Worm (Caenorhabditis elegans): Measurements from ENCODE around the gene nspc-10.

nspc-10 gene

DNA sequence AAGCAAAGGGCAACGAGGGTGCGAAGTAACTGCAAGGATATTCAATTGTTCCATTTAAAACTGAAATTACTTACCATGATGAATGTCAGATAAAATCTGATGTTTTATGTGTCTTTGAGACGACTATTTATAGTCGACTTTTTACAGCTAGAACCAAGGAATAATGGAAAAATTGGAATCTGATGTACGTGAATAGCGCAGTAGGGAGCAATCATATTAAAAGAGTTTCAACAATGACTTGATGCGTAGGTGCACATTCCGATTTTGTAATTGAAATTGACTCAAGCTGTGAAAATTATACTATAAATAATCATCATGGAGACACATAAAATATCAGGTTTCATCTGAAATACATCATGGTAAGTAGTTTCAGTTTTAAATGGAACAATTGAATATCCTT is at the start of gene nspc-10, which contains the start of gene nspc-9:
nspc-10 (plus strand) TSS at position 331 of the 400 bp plus-strand sequence.
nspc-9 (minus strand) TSS at position 101 of the 400 bp plus-strand sequence.
- TF ChIP-seq pqm-1 (tag; optimal IDR thresholded peaks at IDR 0.05) (no peak), R02D3.7 (tag; optimal IDR thresholded peaks at IDR 0.05) (no peak), nhr-237 (tag; optimal IDR thresholded peaks at IDR 0.05) (no peak), lin-15B (tag; optimal IDR thresholded peaks at IDR 0.05) (no peak), aly-2 (tag; optimal IDR thresholded peaks at IDR 0.05) (no peak), ZK546.5 (tag; optimal IDR thresholded peaks at IDR 0.05) (no peak), zag-1 (tag; optimal IDR thresholded peaks at IDR 0.05) (no peak), hmg-11 (tag; optimal IDR thresholded peaks at IDR 0.05) (no peak), snpc-4 (tag; optimal IDR thresholded peaks at IDR 0.05) (no peak), mml-1 (tag; optimal IDR thresholded peaks at IDR 0.05) (no peak), pha-4 (tag; optimal IDR thresholded peaks at IDR 0.05) (no peak), nhr-76 (tag; optimal IDR thresholded peaks at IDR 0.05) (no peak), sea-2 (GFP tag; optimal IDR thresholded peaks at IDR 0.05) (no peak), fkh-2 (tag; optimal IDR thresholded peaks at IDR 0.05) (no peak), ztf-4 (tag; optimal IDR thresholded peaks at IDR 0.05) (no peak), unc-39 (tag; optimal IDR thresholded peaks at IDR 0.05) (no peak), ceh-28 (tag; optimal IDR thresholded peaks at IDR 0.05) (no peak), tbx-2 (tag; optimal IDR thresholded peaks at IDR 0.05) (no peak), ceh-9 (tag; optimal IDR thresholded peaks at IDR 0.05) (no peak)

DNA sequence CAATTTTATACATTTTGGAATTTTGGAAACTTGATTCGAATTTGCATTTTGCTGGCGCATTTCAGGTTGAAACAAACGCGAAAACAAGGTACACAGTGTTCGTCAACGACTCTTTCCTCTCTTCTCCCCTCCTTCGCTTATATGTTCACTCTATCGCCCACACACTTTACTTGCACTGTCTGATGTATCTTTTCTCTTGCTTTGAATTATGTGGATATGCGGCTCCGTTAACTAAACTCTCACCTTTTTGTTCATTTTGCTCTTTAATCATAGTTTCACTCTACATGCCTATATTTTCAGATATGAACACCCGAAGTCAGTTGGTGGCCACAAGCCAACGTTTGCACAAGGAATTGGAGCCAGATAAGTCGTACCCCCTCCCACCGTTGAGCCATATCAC is 49.1 kb upstream of the nspc-10 start, which contains the start of gene W06D11.1:
W06D11.1 (plus strand) TSS at position 301 of the 400 bp plus-strand sequence.
- no peak for TF ChIP-seq pha-4 (tag; optimal IDR thresholded peaks at IDR 0.05)
- no peak for TF ChIP-seq nhr-23 (tag; optimal IDR thresholded peaks at IDR 0.05)
- no peak for TF ChIP-seq aly-2 (tag; optimal IDR thresholded peaks at IDR 0.05)
- no peak for TF ChIP-seq snpc-4 (tag; optimal IDR thresholded peaks at IDR 0.05)
- TF ChIP-seq lin-39 (tag; optimal IDR thresholded peaks at IDR 0.05) = no peak

DNA sequence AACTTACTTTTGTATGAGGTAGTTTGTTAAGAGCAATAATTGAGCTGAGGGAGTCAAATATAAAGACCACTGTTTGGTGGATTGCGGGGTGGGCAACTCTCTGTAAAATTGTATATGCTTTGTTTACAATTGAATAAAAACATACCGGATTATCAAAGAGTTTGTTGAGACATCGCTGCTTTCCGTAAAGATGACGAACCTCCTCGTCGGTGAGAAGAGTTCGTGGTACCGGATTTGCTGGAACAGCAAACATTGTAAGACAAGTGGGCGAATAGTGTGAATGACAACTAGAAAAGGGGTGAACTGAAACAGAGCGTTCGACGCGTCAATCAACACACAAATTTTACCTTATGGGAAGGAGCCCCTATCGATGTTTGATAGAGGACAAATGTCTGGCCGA is 47.0 kb upstream of the nspc-10 start, which contains the start of gene W06D11.2:
W06D11.2 (minus strand) TSS at position 339 of the 400 bp plus-strand sequence.
- TF ChIP-seq unc-39 (tag; optimal IDR thresholded peaks at IDR 0.05) (no peak), nhr-237 (tag; optimal IDR thresholded peaks at IDR 0.05) (no peak), ztf-11 (tag; optimal IDR thresholded peaks at IDR 0.05) (no peak), nhr-23 (tag; optimal IDR thresholded peaks at IDR 0.05) (no peak)

DNA sequence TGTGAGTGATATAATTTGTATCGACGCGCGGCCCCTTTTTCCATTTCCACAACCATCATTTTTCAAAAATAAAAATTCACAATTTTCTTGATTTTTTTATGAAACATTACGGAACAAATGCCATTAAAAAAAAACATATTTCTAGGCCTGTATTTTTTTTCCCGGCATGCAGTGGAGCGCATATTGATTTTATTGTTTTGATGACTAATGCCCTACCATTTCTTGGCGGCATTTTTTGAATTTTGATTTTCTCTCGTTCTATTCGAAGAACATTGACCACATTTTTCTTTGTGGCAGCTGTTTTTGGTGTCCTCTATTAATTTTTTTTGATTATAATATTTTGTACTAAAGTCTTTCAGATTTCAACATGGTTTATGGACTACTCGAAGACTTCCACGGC is 45.1 kb upstream of the nspc-10 start, which contains the start of gene W06D11.3:
W06D11.3 (plus strand) TSS at position 360 of the 400 bp plus-strand sequence.
- TF ChIP-seq sea-2 (GFP tag; optimal IDR thresholded peaks at IDR 0.05) (no peak), pha-4 (tag; optimal IDR thresholded peaks at IDR 0.05) (no peak)

DNA sequence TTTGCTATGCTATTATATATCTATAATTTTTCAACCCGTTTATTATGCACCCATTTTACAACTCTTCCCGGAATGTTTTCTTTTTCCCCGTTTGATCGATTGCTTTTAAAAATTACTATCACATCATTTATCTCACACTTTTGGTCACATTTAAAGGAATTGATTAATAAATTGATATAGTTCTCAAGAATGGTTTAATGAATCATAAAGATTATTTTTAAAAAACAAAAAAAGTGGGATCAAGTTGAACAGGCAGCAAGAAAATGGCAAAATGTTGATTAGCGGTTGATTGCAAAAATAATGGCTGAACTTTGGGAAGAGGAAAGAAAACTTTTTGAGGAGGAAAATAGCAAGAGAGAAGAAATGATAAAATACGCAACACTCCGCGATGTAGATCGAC is 43.6 kb upstream of the nspc-10 start, which contains the start of gene W06D11.5:
W06D11.5 (plus strand) TSS at position 301 of the 400 bp plus-strand sequence.
- TF ChIP-seq eor-1 (tag; optimal IDR thresholded peaks at IDR 0.05) (no peak), nhr-25 (tag; optimal IDR thresholded peaks at IDR 0.05) (no peak), ztf-4 (tag; optimal IDR thresholded peaks at IDR 0.05) (no peak), nhr-77 (tag; optimal IDR thresholded peaks at IDR 0.05) (no peak), fos-1 (tag; optimal IDR thresholded peaks at IDR 0.05) (no peak), nhr-43 (tag; optimal IDR thresholded peaks at IDR 0.05; ENCODE audit: poor library complexity, severe bottlenecking) (no peak), lin-39 (tag; optimal IDR thresholded peaks at IDR 0.05) (no peak), unc-39 (tag; optimal IDR thresholded peaks at IDR 0.05) (no peak), nhr-12 (tag; optimal IDR thresholded peaks at IDR 0.05) (no peak), egl-5 (tag; optimal IDR thresholded peaks at IDR 0.05) (no peak), nfya-1 (tag; optimal IDR thresholded peaks at IDR 0.05; ENCODE audit: insufficient read depth) (no peak), ceh-28 (tag; optimal IDR thresholded peaks at IDR 0.05) (no peak), nhr-237 (tag; optimal IDR thresholded peaks at IDR 0.05) (no peak), mdl-1 (tag; optimal IDR thresholded peaks at IDR 0.05) (no peak), aly-2 (tag; optimal IDR thresholded peaks at IDR 0.05) (no peak), nhr-67 (tag; optimal IDR thresholded peaks at IDR 0.05) (no peak), zag-1 (tag; optimal IDR thresholded peaks at IDR 0.05) (no peak), skn-1 (tag; optimal IDR thresholded peaks at IDR 0.05) (no peak), ceh-16 (tag; optimal IDR thresholded peaks at IDR 0.05) (no peak)
